Worm (Caenorhabditis elegans) whole organism, L1 larva: ENCODE measurements around the gene C09G9.5.

Source experiments
- C04F5.9 ChIP-seq: sonication (generic microtip); optimal IDR thresholded peaks from 2 replicates; lab custom pipeline; 2016; ENCODE audit warnings: missing genetic modification characterization, missing compliant biosample characterization
- C16A3.4 ChIP-seq: fragments of 150-350 bp; optimal IDR thresholded peaks from 2 replicates; lab custom pipeline; 2014; ENCODE audit warnings: missing biosample characterization, missing genetic modification characterization
- C34B4.2 ChIP-seq: sonication (generic microtip); optimal IDR thresholded peaks from 2 replicates; lab custom pipeline; 2017; ENCODE audit warnings: mild to moderate bottlenecking, missing genetic modification characterization, missing compliant biosample characterization
- Y116A8C.19 ChIP-seq: sonication (generic microtip); optimal IDR thresholded peaks from 2 replicates; lab custom pipeline; 2016; ENCODE audit warnings: missing compliant biosample characterization, missing genetic modification characterization, borderline replicate concordance
- blmp-1 ChIP-seq: fragments of 150-350 bp; optimal IDR thresholded peaks from 2 replicates; lab custom pipeline; 2014; ENCODE audit warnings: missing biosample characterization, missing genetic modification characterization
- ceh-63 ChIP-seq: fragments of 200-800 bp; sonication (Bioruptor generic); optimal IDR thresholded peaks from 2 replicates; lab custom pipeline; 2018; ENCODE audit warnings: mild to moderate bottlenecking, missing genetic modification characterization, missing compliant biosample characterization
- ceh-82 ChIP-seq, 3 experiments: fragments of 150-350 bp in 1 of 3; sonication (generic microtip) in 2 of 3; optimal IDR thresholded peaks; 2 replicates each; lab custom pipeline; 2014 to 2017; ENCODE audit warnings: missing biosample characterization in 3 of 3, missing genetic modification characterization in 3 of 3
- ceh-88 ChIP-seq: fragments of 200-800 bp; sonication (Bioruptor generic); IDR thresholded peaks from 2 replicates; pipeline ENCODE4 v1.3.6; 2022; ENCODE audit warnings: missing genetic modification characterization, missing compliant biosample characterization
- ces-1 ChIP-seq: fragments of 150-350 bp; optimal IDR thresholded peaks from 2 replicates; lab custom pipeline; 2014; ENCODE audit warnings: missing biosample characterization, missing genetic modification reagents, missing genetic modification characterization
- dpl-1 ChIP-seq, 3 experiments: fragments of 150-350 bp in 2 of 3; sonication (generic microtip) in 1 of 3; optimal IDR thresholded peaks; 2 replicates each; lab custom pipeline; 2014 to 2017; ENCODE audit warnings: missing biosample characterization in 3 of 3, missing genetic modification characterization in 3 of 3, missing genetic modification reagents in 3 of 3
- dsc-1 ChIP-seq: sonication (generic microtip); optimal IDR thresholded peaks from 2 replicates; lab custom pipeline; 2016; ENCODE audit warnings: mild to moderate bottlenecking, missing genetic modification characterization, missing compliant biosample characterization
- efl-1 ChIP-seq, 4 experiments: fragments of 150-350 bp; optimal IDR thresholded peaks in 3 of 4; peaks in 1 of 4; 1 replicate in 1 of 4; 2 replicates in 3 of 4; lab custom pipeline; 2014; ENCODE audit warnings: missing biosample characterization in 2 of 4, missing genetic modification characterization in 2 of 4, missing genetic modification reagents in 2 of 4
- efl-3 ChIP-seq: fragments of 200-800 bp; sonication (Bioruptor generic); optimal IDR thresholded peaks from 2 replicates; lab custom pipeline; 2018; ENCODE audit warnings: mild to moderate bottlenecking, missing genetic modification characterization, missing compliant biosample characterization
- egl-13 ChIP-seq: sonication (generic microtip); optimal IDR thresholded peaks from 2 replicates; lab custom pipeline; 2016; ENCODE audit warnings: missing genotype, missing genetic modification reagents, missing genetic modification characterization, missing compliant biosample characterization
- elt-3 ChIP-seq, 6 experiments: fragments of 150-350 bp in 1 of 6; sonication (generic microtip); optimal IDR thresholded peaks; 2 replicates each; lab custom pipeline; 2017 to 2018; ENCODE audit warnings: missing biosample characterization in 6 of 6, missing genetic modification characterization in 6 of 6, inconsistent platforms in 1 of 6
- ets-5 ChIP-seq: fragments of 200-800 bp; sonication (Bioruptor generic); IDR thresholded peaks from 2 replicates; pipeline ENCODE4 v1.3.6; 2022; ENCODE audit warnings: missing genetic modification characterization, missing compliant biosample characterization
- fkh-8 ChIP-seq: sonication (generic microtip); optimal IDR thresholded peaks from 2 replicates; lab custom pipeline; 2016; ENCODE audit warnings: mild to moderate bottlenecking, missing genetic modification characterization, missing compliant biosample characterization
- fos-1 ChIP-seq: fragments of 150-350 bp; optimal IDR thresholded peaks from 2 replicates; lab custom pipeline; 2014; ENCODE audit warnings: missing biosample characterization, missing genetic modification characterization
- grh-1 ChIP-seq: fragments of 200-800 bp; sonication (Bioruptor generic); IDR thresholded peaks from 2 replicates; pipeline ENCODE4 v1.3.6; 2022; ENCODE audit warnings: missing genetic modification reagents, missing genetic modification characterization, missing compliant biosample characterization
- hlh-17 ChIP-seq: fragments of 200-800 bp; sonication (Bioruptor generic); optimal IDR thresholded peaks from 2 replicates; lab custom pipeline; 2018; ENCODE audit warnings: missing genetic modification characterization, mild to moderate bottlenecking, missing compliant biosample characterization, moderate library complexity, borderline replicate concordance
- hlh-4 ChIP-seq: sonication (generic microtip); optimal IDR thresholded peaks from 2 replicates; lab custom pipeline; 2016; ENCODE audit warnings: mild to moderate bottlenecking, missing genetic modification characterization, missing compliant biosample characterization
- hpl-2 ChIP-seq: fragments of 150-350 bp; optimal IDR thresholded peaks from 2 replicates; lab custom pipeline; 2014; ENCODE audit warnings: missing biosample characterization, missing genetic modification reagents, missing genetic modification characterization
- irx-1 ChIP-seq: sonication (generic microtip); optimal IDR thresholded peaks from 2 replicates; lab custom pipeline; 2016; ENCODE audit warnings: missing genetic modification characterization, missing compliant biosample characterization
- isw-1 ChIP-seq: fragments of 200-800 bp; sonication (Bioruptor generic); IDR thresholded peaks from 2 replicates; pipeline ENCODE4 v1.3.6; 2022; ENCODE audit warnings: missing genetic modification characterization, missing compliant biosample characterization
- lin-14 ChIP-seq: fragments of 200-800 bp; sonication (Bioruptor generic); optimal IDR thresholded peaks from 2 replicates; lab custom pipeline; 2018; ENCODE audit warnings: mild to moderate bottlenecking, missing genetic modification characterization, moderate library complexity, missing compliant biosample characterization
- lsy-2 ChIP-seq, 2 experiments: fragments of 150-350 bp; optimal IDR thresholded peaks; 2 replicates each; lab custom pipeline; 2014; ENCODE audit warnings: missing biosample characterization in 2 of 2, missing genetic modification characterization in 2 of 2
- mab-9 ChIP-seq: fragments of 200-800 bp; sonication (Bioruptor generic); IDR thresholded peaks from 2 replicates; pipeline ENCODE4 v1.3.6; 2022; ENCODE audit warnings: missing genetic modification reagents, missing genetic modification characterization, missing compliant biosample characterization
- mdl-1 ChIP-seq, 2 experiments: fragments of 150-350 bp; optimal IDR thresholded peaks; 2 replicates each; lab custom pipeline; 2014 to 2017; ENCODE audit warnings: missing biosample characterization in 2 of 2, missing genetic modification characterization in 2 of 2, inconsistent platforms in 1 of 2
- mef-2 ChIP-seq: fragments of 150-350 bp; optimal IDR thresholded peaks from 2 replicates; lab custom pipeline; 2014; ENCODE audit warnings: missing biosample characterization, missing genetic modification characterization
- mep-1 ChIP-seq: fragments of 150-350 bp; optimal IDR thresholded peaks from 2 replicates; lab custom pipeline; 2014; ENCODE audit warnings: missing biosample characterization, missing genetic modification characterization
- nhr-11 ChIP-seq: fragments of 150-350 bp; optimal IDR thresholded peaks from 2 replicates; lab custom pipeline; 2014; ENCODE audit warnings: missing biosample characterization, missing genetic modification characterization
- nhr-237 ChIP-seq: fragments of 150-350 bp; optimal IDR thresholded peaks from 2 replicates; lab custom pipeline; 2014; ENCODE audit warnings: missing biosample characterization, missing genetic modification characterization
- nhr-28 ChIP-seq: fragments of 150-350 bp; optimal IDR thresholded peaks from 2 replicates; lab custom pipeline; 2014; ENCODE audit warnings: missing biosample characterization, missing genetic modification characterization
- nhr-47 ChIP-seq: sonication (generic microtip); optimal IDR thresholded peaks from 2 replicates; lab custom pipeline; 2016; ENCODE audit warnings: mild to moderate bottlenecking, missing genetic modification characterization, moderate library complexity, missing compliant biosample characterization
- nhr-90 ChIP-seq: sonication (generic microtip); optimal IDR thresholded peaks from 2 replicates; lab custom pipeline; 2016; ENCODE audit warnings: mild to moderate bottlenecking, missing genetic modification characterization, missing compliant biosample characterization; ENCODE audit not compliant: poor library complexity
- rnt-1 ChIP-seq: sonication (generic microtip); optimal IDR thresholded peaks from 2 replicates; lab custom pipeline; 2016; ENCODE audit warnings: mild to moderate bottlenecking, missing genetic modification characterization, moderate library complexity, missing compliant biosample characterization
- skn-1 ChIP-seq: fragments of 150-350 bp; optimal IDR thresholded peaks from 2 replicates; lab custom pipeline; 2014; ENCODE audit warnings: missing biosample characterization, missing genetic modification characterization
- snu-23 ChIP-seq: sonication (generic microtip); optimal IDR thresholded peaks from 2 replicates; lab custom pipeline; 2016; ENCODE audit warnings: missing genetic modification characterization, missing compliant biosample characterization
- sptf-1 ChIP-seq: fragments of 150-350 bp; optimal IDR thresholded peaks from 2 replicates; lab custom pipeline; 2014; ENCODE audit warnings: missing biosample characterization, missing genetic modification characterization
- sup-37 ChIP-seq: fragments of 200-800 bp; sonication (Bioruptor generic); optimal IDR thresholded peaks from 2 replicates; lab custom pipeline; 2018; ENCODE audit warnings: mild to moderate bottlenecking, missing genetic modification characterization, missing compliant biosample characterization
- tlp-1 ChIP-seq: fragments of 150-350 bp; optimal IDR thresholded peaks from 2 replicates; lab custom pipeline; 2014; ENCODE audit warnings: missing biosample characterization, missing genetic modification characterization
- unc-62 ChIP-seq: fragments of 150-350 bp; optimal IDR thresholded peaks from 2 replicates; lab custom pipeline; 2014; ENCODE audit warnings: missing biosample characterization, missing genetic modification reagents, missing genetic modification characterization
- unc-98 ChIP-seq: fragments of 200-800 bp; sonication (Bioruptor generic); IDR thresholded peaks from 2 replicates; pipeline ENCODE4 v1.3.6; 2022; ENCODE audit warnings: missing genetic modification characterization, missing compliant biosample characterization
- vab-15 ChIP-seq: sonication (generic microtip); optimal IDR thresholded peaks from 2 replicates; lab custom pipeline; 2017; ENCODE audit warnings: missing genotype, mild to moderate bottlenecking, missing genetic modification characterization, missing compliant biosample characterization
- xbp-1 ChIP-seq: sonication (generic microtip); optimal IDR thresholded peaks from 2 replicates; lab custom pipeline; 2016; ENCODE audit warnings: missing genetic modification characterization, missing compliant biosample characterization
- zip-4 ChIP-seq: fragments of 200-800 bp; sonication (Bioruptor generic); optimal IDR thresholded peaks from 2 replicates; lab custom pipeline; 2018; ENCODE audit warnings: mild to moderate bottlenecking, missing genetic modification characterization, moderate library complexity, missing compliant biosample characterization
- ztf-11 ChIP-seq, 2 experiments: sonication (generic microtip); optimal IDR thresholded peaks; 2 replicates each; lab custom pipeline; 2016 to 2017; ENCODE audit warnings: missing genetic modification characterization in 2 of 2, missing biosample characterization in 1 of 2, missing compliant biosample characterization in 1 of 2

The C09G9.5 gene

ce11 chrIV:8927093-8927492, 40.8 kb downstream of the C09G9.5 start (continued):
- TF ChIP-seq fkh-8 (tag; lab: Kevin White, UChicago) (peak; percentile 65), nhr-90 (tag; lab: Kevin White, UChicago) (peak; percentile 82), nhr-28 (tag; lab: Kevin White, UChicago) (no peak), isw-1 (GFP tag; lab: Robert Waterston, UW) (no peak; the same call in 1 of the 2 replicates), C34B4.2 (no peak), hlh-17 (GFP tag; lab: Kevin White, UChicago) (no peak), unc-62 (GFP tag; lab: Kevin White, UChicago) (no peak), mef-2 (tag; lab: Kevin White, UChicago) (no peak), xbp-1 (tag; lab: Kevin White, UChicago) (peak; percentile 79), mep-1 (tag; lab: Kevin White, UChicago) (peak; percentile 66), ztf-11 (tag; optimal IDR thresholded peaks at IDR 0.05; lab: Kevin White, UChicago) (peak in 1 of 2 experiments; percentile 33), nhr-11 (tag; lab: Kevin White, UChicago) (no peak), nhr-237 (no peak), skn-1 (peak; percentile 71), dpl-1 (GFP tag; optimal IDR thresholded peaks at IDR 0.05; lab: Kevin White, UChicago) (peak in 2 of 3 experiments; percentile 53 to 55), lsy-2 (tag; optimal IDR thresholded peaks at IDR 0.05; lab: Kevin White, UChicago) (peak; percentile 58 to 72), efl-1 (optimal IDR thresholded peaks at IDR 0.05; lab: Kevin White, UChicago) (peak; percentile 56 to 62), efl-1 (GFP tag; optimal IDR thresholded peaks at IDR 0.05 in 1 of 2; lab: Kevin White, UChicago) (peak; percentile 46 to 96), ces-1 (no peak), vab-15 (tag; lab: Kevin White, UChicago) (no peak), irx-1 (tag; lab: Kevin White, UChicago) (peak; percentile 56), snu-23 (GFP tag; lab: Kevin White, UChicago) (peak; percentile 82), zip-4 (GFP tag; lab: Kevin White, UChicago) (peak; percentile 13), ceh-88 (no peak), rnt-1 (tag; lab: Kevin White, UChicago) (peak; percentile 84), ceh-63 (GFP tag; lab: Kevin White, UChicago) (no peak), sptf-1 (tag; lab: Kevin White, UChicago) (no peak), egl-13 (tag; lab: Kevin White, UChicago) (no peak), ets-5 (GFP tag; lab: Robert Waterston, UW) (no peak), mab-9 (GFP tag; lab: Robert Waterston, UW) (no peak), elt-3 (tag; optimal IDR thresholded peaks at IDR 0.05; lab: Kevin White, UChicago) (peak in 1 of 6 experiments; percentile 75)

ce11 chrIV:8929942-8930492, 43.7 kb downstream of the C09G9.5 start, which contains the start of the genes D1046.18 and slc-25A26:
Gene D1046.18, plus strand, starts transcription at chrIV:8930242.
Gene slc-25A26, plus strand, starts transcription at chrIV:8930442.
- no peak for TF ChIP-seq grh-1 (GFP tag; lab: Robert Waterston, UW)
- TF ChIP-seq fos-1 (tag; lab: Kevin White, UChicago), result no peak
- TF ChIP-seq C04F5.9, result no peak
- TF ChIP-seq ceh-82 (tag; optimal IDR thresholded peaks at IDR 0.05; lab: Kevin White, UChicago), result no peak
- no peak for TF ChIP-seq isw-1 (GFP tag; lab: Robert Waterston, UW)
- no peak for TF ChIP-seq zip-4 (GFP tag; lab: Kevin White, UChicago)
- TF ChIP-seq hlh-4 (tag; lab: Kevin White, UChicago), result no peak
- no peak for TF ChIP-seq unc-98 (GFP tag; lab: Robert Waterston, UW)
- TF ChIP-seq lsy-2 (tag; optimal IDR thresholded peaks at IDR 0.05; lab: Kevin White, UChicago), result no peak
- TF ChIP-seq mab-9 (GFP tag; lab: Robert Waterston, UW), result no peak
- TF ChIP-seq nhr-47 (tag; lab: Kevin White, UChicago), result no peak

ce11 chrIV:8933575-8933974, 47.2 kb downstream of the C09G9.5 start, which contains the start of gene D1046.4:
Gene D1046.4, plus strand, starts transcription at chrIV:8933875.
- TF ChIP-seq C16A3.4 (tag; lab: Kevin White, UChicago) (no peak), dsc-1 (tag; lab: Kevin White, UChicago) (no peak), ceh-82 (tag; optimal IDR thresholded peaks at IDR 0.05; lab: Kevin White, UChicago) (no peak), hpl-2 (no peak), sptf-1 (tag; lab: Kevin White, UChicago) (no peak), blmp-1 (tag; lab: Kevin White, UChicago) (no peak), sup-37 (no peak), lin-14 (no peak), ceh-88 (no peak), tlp-1 (no peak), hlh-4 (tag; lab: Kevin White, UChicago) (no peak), efl-3 (no peak), xbp-1 (tag; lab: Kevin White, UChicago) (no peak), nhr-47 (tag; lab: Kevin White, UChicago) (no peak), mef-2 (tag; lab: Kevin White, UChicago) (no peak), Y116A8C.19 (tag; lab: Kevin White, UChicago) (no peak), ceh-63 (GFP tag; lab: Kevin White, UChicago) (no peak), mdl-1 (tag; optimal IDR thresholded peaks at IDR 0.05; lab: Kevin White, UChicago) (no peak)
